Worm (Caenorhabditis elegans): ENCODE data around the gene eif-1.

Gene eif-1

DNA sequence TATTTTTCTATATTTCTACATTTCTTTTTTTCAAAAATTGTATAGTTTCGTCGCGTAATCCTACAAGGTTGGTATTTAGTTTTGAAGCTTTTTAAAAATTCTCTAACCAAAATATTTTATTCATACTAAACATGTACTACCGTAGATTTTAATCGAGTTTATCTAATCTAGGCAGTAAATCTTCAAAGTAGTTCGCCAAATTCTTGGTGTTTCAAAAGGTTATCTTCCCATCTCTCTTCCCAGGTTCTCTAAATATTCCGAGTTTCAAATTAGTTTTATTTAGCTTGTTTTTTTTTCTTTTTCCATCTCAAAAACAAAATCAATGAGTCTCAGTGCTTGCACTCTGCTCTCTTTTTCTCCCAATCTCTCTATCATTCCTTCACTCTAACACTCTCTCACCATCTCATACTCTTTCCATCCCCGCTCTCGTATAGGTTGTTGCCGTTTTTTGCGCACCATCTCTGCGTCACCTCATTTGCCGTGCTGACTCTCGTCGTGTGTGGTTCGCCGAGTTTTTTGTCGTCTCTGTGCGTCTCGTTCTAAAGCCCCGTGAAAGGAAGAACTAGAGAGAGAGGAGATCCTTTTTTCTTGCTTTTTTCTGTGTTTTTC, 23.7 kb upstream of the eif-1 start (continued):
- peak; percentile 11 for TF ChIP-seq C16A3.4 (tag; optimal IDR thresholded peaks at IDR 0.05)
- TF ChIP-seq Y116A8C.19 (tag; optimal IDR thresholded peaks at IDR 0.05; ENCODE audit: borderline replicate concordance), result no peak
- TF ChIP-seq fkh-8 (tag; optimal IDR thresholded peaks at IDR 0.05), result peak; percentile 69
- peak; percentile 20 for TF ChIP-seq ceh-8 (GFP tag; optimal IDR thresholded peaks at IDR 0.05)
- no peak for TF ChIP-seq alr-1 (tag; optimal IDR thresholded peaks at IDR 0.05; ENCODE audit: borderline replicate concordance)
- TF ChIP-seq nhr-47 (tag; optimal IDR thresholded peaks at IDR 0.05), result peak; percentile 67
- peak; percentile 75 for TF ChIP-seq unc-86 (tag; optimal IDR thresholded peaks at IDR 0.05)
- no peak for TF ChIP-seq unc-62 (GFP tag; optimal IDR thresholded peaks at IDR 0.05)
- TF ChIP-seq pag-3 (tag; optimal IDR thresholded peaks at IDR 0.05; ENCODE audit: borderline replicate concordance, insufficient read depth), result no peak
- TF ChIP-seq nhr-84 (tag; optimal IDR thresholded peaks at IDR 0.05), result no peak
- TF ChIP-seq ztf-4 (tag; optimal IDR thresholded peaks at IDR 0.05), result peak; percentile 16
- no peak for TF ChIP-seq zip-4 (GFP tag; optimal IDR thresholded peaks at IDR 0.05)
- TF ChIP-seq sox-4 (tag; optimal IDR thresholded peaks at IDR 0.05), result no peak
- TF ChIP-seq ceh-90 (tag; optimal IDR thresholded peaks at IDR 0.05), result no peak
- peak; percentile 49 for TF ChIP-seq irx-1 (tag; optimal IDR thresholded peaks at IDR 0.05)
- TF ChIP-seq blmp-1 (tag; optimal IDR thresholded peaks at IDR 0.05), result peak; percentile 20
- TF ChIP-seq nhr-28 (tag; optimal IDR thresholded peaks at IDR 0.05), result no peak
- TF ChIP-seq hlh-17 (GFP tag; optimal IDR thresholded peaks at IDR 0.05; ENCODE audit: borderline replicate concordance), result no peak
- no peak for TF ChIP-seq zag-1 (tag; optimal IDR thresholded peaks at IDR 0.05)
- no peak for TF ChIP-seq hlh-4 (tag; optimal IDR thresholded peaks at IDR 0.05)
- TF ChIP-seq ets-5 (GFP tag; IDR thresholded peaks at IDR 0.05), result no peak
- peak; percentile 26 for TF ChIP-seq lir-3 (tag; optimal IDR thresholded peaks at IDR 0.05; ENCODE audit: poor library complexity)
- no peak for TF ChIP-seq lin-15B (tag; optimal IDR thresholded peaks at IDR 0.05)
- no peak for TF ChIP-seq aly-2 (tag; optimal IDR thresholded peaks at IDR 0.05)
- TF ChIP-seq fkh-10 (GFP tag; optimal IDR thresholded peaks at IDR 0.05), result peak; percentile 8
- peak; percentile 22 for TF ChIP-seq F16B12.6 (tag; optimal IDR thresholded peaks at IDR 0.05)
- no peak for TF ChIP-seq ceh-88 (GFP tag; IDR thresholded peaks at IDR 0.05)
- TF ChIP-seq mdl-1 (tag; optimal IDR thresholded peaks at IDR 0.05), result peak in 1 of 2 experiments; percentile 56
- TF ChIP-seq elt-3 (tag; optimal IDR thresholded peaks at IDR 0.05), result peak in 2 of 6 experiments; percentile 9 to 53
- TF ChIP-seq rnt-1 (tag; optimal IDR thresholded peaks at IDR 0.05), result peak; percentile 47
- no peak for TF ChIP-seq mef-2 (tag; optimal IDR thresholded peaks at IDR 0.05)
- TF ChIP-seq ceh-82 (tag; optimal IDR thresholded peaks at IDR 0.05), result peak; percentile 51 to 68 (median 61)
- peak; percentile 69 for TF ChIP-seq swsn-7 (tag; optimal IDR thresholded peaks at IDR 0.05)
- no peak for TF ChIP-seq sup-37 (GFP tag; optimal IDR thresholded peaks at IDR 0.05)
- TF ChIP-seq elt-2 (tag; optimal IDR thresholded peaks at IDR 0.05), result peak; percentile 83
- peak; percentile 35 for TF ChIP-seq dsc-1 (tag; optimal IDR thresholded peaks at IDR 0.05)
- TF ChIP-seq unc-30 (tag; optimal IDR thresholded peaks at IDR 0.05), result no peak
- no peak for TF ChIP-seq C34B4.2 (tag; optimal IDR thresholded peaks at IDR 0.05)
- TF ChIP-seq fkh-4 (tag; optimal IDR thresholded peaks at IDR 0.05; ENCODE audit: borderline replicate concordance), result no peak
- TF ChIP-seq nhr-19 (GFP tag; conservative IDR thresholded peaks at IDR 0.05), result peak; percentile 40
- no peak for TF ChIP-seq nhr-11 (tag; optimal IDR thresholded peaks at IDR 0.05)
- peak; percentile 38 for TF ChIP-seq xbp-1 (tag; optimal IDR thresholded peaks at IDR 0.05)
- no peak for TF ChIP-seq sptf-1 (tag; optimal IDR thresholded peaks at IDR 0.05)
- no peak for TF ChIP-seq pqm-1 (tag; optimal IDR thresholded peaks at IDR 0.05)
- TF ChIP-seq nhr-12 (tag; optimal IDR thresholded peaks at IDR 0.05), result no peak
- peak; percentile 61 for TF ChIP-seq isw-1 (GFP tag; IDR thresholded peaks at IDR 0.05)
- TF ChIP-seq grh-1 (GFP tag; IDR thresholded peaks at IDR 0.05), result no peak
- peak; percentile 58 for TF ChIP-seq nhr-20 (tag; optimal IDR thresholded peaks at IDR 0.05)
- TF ChIP-seq skn-1 (tag; optimal IDR thresholded peaks at IDR 0.05), result peak; percentile 65
- peak; percentile 93 for TF ChIP-seq lin-14 (GFP tag; optimal IDR thresholded peaks at IDR 0.05)
- TF ChIP-seq egl-13 (tag; optimal IDR thresholded peaks at IDR 0.05), result peak; percentile 48
- TF ChIP-seq C04F5.9 (tag; optimal IDR thresholded peaks at IDR 0.05), result no peak
